Fruit fly (Drosophila melanogaster) whole organism, prepupa: ENCODE data around the gene CG4911.
A peak's percentile ranks its signal among the peaks of the same experiment; 100 is the strongest.

Source experiments
- Blimp-1 ChIP-seq: fragments of 200-800 bp; sonication (Bioruptor generic); optimal IDR thresholded peaks from 3 replicates; lab custom pipeline; 2017; ENCODE audit warnings: missing biosample characterization, missing genetic modification characterization, mild to moderate bottlenecking, moderate library complexity, missing genetic modification reagents
- CG10631 ChIP-seq: fragments of 200-800 bp; sonication (Bioruptor generic); optimal IDR thresholded peaks from 2 replicates; lab custom pipeline; 2016; ENCODE audit warnings: missing biosample characterization, missing genetic modification characterization
- CG11294 ChIP-seq: fragments of 200-800 bp; sonication (Bioruptor generic); IDR thresholded peaks from 2 replicates; pipeline ENCODE4 v1.3.6; 2022; ENCODE audit warnings: missing biosample characterization, missing genetic modification characterization
- CG11902 ChIP-seq: fragments of 200-800 bp; sonication (Bioruptor generic); optimal IDR thresholded peaks from 3 replicates; lab custom pipeline; 2016; ENCODE audit warnings: missing biosample characterization, missing genetic modification characterization
- CG16779 ChIP-seq: fragments of 200-800 bp; sonication (Bioruptor generic); optimal IDR thresholded peaks from 3 replicates; lab custom pipeline; 2017; ENCODE audit warnings: missing biosample characterization, mild to moderate bottlenecking, missing genetic modification characterization
- CG31627 ChIP-seq: fragments of 200-800 bp; sonication (Bioruptor generic); optimal IDR thresholded peaks from 3 replicates; lab custom pipeline; 2016; ENCODE audit warnings: missing biosample characterization, missing genetic modification characterization
- CG32006 ChIP-seq: fragments of 200-800 bp; sonication (Bioruptor generic); optimal IDR thresholded peaks from 3 replicates; lab custom pipeline; 2017; ENCODE audit warnings: missing biosample characterization, mild to moderate bottlenecking, missing genetic modification characterization
- CG34406 ChIP-seq: fragments of 200-800 bp; sonication (Bioruptor generic); optimal IDR thresholded peaks from 3 replicates; lab custom pipeline; 2016; ENCODE audit warnings: missing biosample characterization, missing genetic modification characterization
- CG4318 ChIP-seq: fragments of 200-800 bp; sonication (Bioruptor generic); optimal IDR thresholded peaks from 3 replicates; lab custom pipeline; 2017; ENCODE audit warnings: missing biosample characterization, mild to moderate bottlenecking, missing genetic modification characterization
- CG6163 ChIP-seq: fragments of 200-800 bp; sonication (Bioruptor generic); IDR thresholded peaks from 3 replicates; pipeline ENCODE4 v1.3.6; 2022; ENCODE audit warnings: missing biosample characterization, missing genetic modification characterization
- CG6276 ChIP-seq: fragments of 200-800 bp; sonication (Bioruptor generic); optimal IDR thresholded peaks from 2 replicates; lab custom pipeline; 2017; ENCODE audit warnings: missing biosample characterization, mild to moderate bottlenecking, missing genetic modification characterization
- CG6792 ChIP-seq: fragments of 200-800 bp; sonication (Bioruptor generic); optimal IDR thresholded peaks from 3 replicates; lab custom pipeline; 2016; ENCODE audit warnings: missing biosample characterization, missing genetic modification characterization
- CG6808 ChIP-seq: fragments of 200-800 bp; sonication (Bioruptor generic); optimal IDR thresholded peaks from 3 replicates; lab custom pipeline; 2017; ENCODE audit warnings: missing biosample characterization, missing genetic modification characterization, mild to moderate bottlenecking, moderate library complexity, missing genetic modification reagents
- CG9139 ChIP-seq: fragments of 200-800 bp; sonication (Bioruptor generic); optimal IDR thresholded peaks from 3 replicates; lab custom pipeline; 2017; ENCODE audit warnings: missing biosample characterization, mild to moderate bottlenecking, missing genetic modification characterization
- Eip75B ChIP-seq: fragments of 200-800 bp; sonication (Bioruptor generic); optimal IDR thresholded peaks from 3 replicates; lab custom pipeline; 2016; ENCODE audit warnings: missing biosample characterization, missing genetic modification characterization
- Ets96B ChIP-seq: fragments of 200-800 bp; optimal IDR thresholded peaks from 2 replicates; lab custom pipeline; 2019; ENCODE audit warnings: missing biosample characterization, mild to moderate bottlenecking, missing genetic modification characterization, moderate library complexity
- Gug ChIP-seq: fragments of 200-800 bp; sonication (Bioruptor generic); IDR thresholded peaks from 2 replicates; pipeline ENCODE4 v1.3.6; 2022; ENCODE audit warnings: missing biosample characterization, missing genetic modification characterization
- Hr4 ChIP-seq: fragments of 200-800 bp; sonication (Bioruptor generic); optimal IDR thresholded peaks from 3 replicates; lab custom pipeline; 2016; ENCODE audit warnings: missing biosample characterization, missing genetic modification characterization
- OdsH ChIP-seq: fragments of 200-800 bp; sonication (Bioruptor generic); optimal IDR thresholded peaks from 3 replicates; lab custom pipeline; 2016; ENCODE audit warnings: missing biosample characterization, missing genetic modification characterization
- Sox14 ChIP-seq: fragments of 200-800 bp; sonication (Bioruptor generic); optimal IDR thresholded peaks from 3 replicates; lab custom pipeline; 2016; ENCODE audit warnings: missing biosample characterization, missing genetic modification characterization
- achi ChIP-seq: fragments of 200-800 bp; sonication (Bioruptor generic); optimal IDR thresholded peaks from 3 replicates; lab custom pipeline; 2016; ENCODE audit warnings: missing biosample characterization, missing genetic modification characterization
- dsx ChIP-seq: fragments of 200-800 bp; optimal IDR thresholded peaks from 3 replicates; lab custom pipeline; 2019; ENCODE audit warnings: missing biosample characterization, mild to moderate bottlenecking, missing genetic modification characterization, moderate library complexity; ENCODE audit not compliant: poor library complexity, severe bottlenecking
- fkh ChIP-seq: fragments of 200-800 bp; sonication (Bioruptor generic); optimal IDR thresholded peaks from 3 replicates; lab custom pipeline; 2017; ENCODE audit warnings: missing biosample characterization, mild to moderate bottlenecking, missing genetic modification characterization, moderate library complexity
- lz ChIP-seq: fragments of 200-800 bp; sonication (Bioruptor generic); optimal IDR thresholded peaks from 3 replicates; lab custom pipeline; 2016; ENCODE audit warnings: missing biosample characterization, missing genetic modification characterization
- net ChIP-seq: fragments of 200-800 bp; sonication (Bioruptor generic); optimal IDR thresholded peaks from 3 replicates; lab custom pipeline; 2016; ENCODE audit warnings: missing biosample characterization, missing genetic modification characterization
- salr ChIP-seq, 2 experiments: fragments of 200-800 bp; sonication (Bioruptor generic); optimal IDR thresholded peaks; 3 replicates each; lab custom pipeline; 2016 to 2018; ENCODE audit warnings: missing biosample characterization in 2 of 2, missing genetic modification characterization in 2 of 2, mild to moderate bottlenecking in 1 of 2

CG4911 gene

dm6 chr3L:9023627-9024026, 48.9 kb downstream of the CG4911 start (continued):
- TF ChIP-seq dsx (no peak), Hr4 (GFP tag; lab: Kevin White, UChicago) (no peak), CG6792 (GFP tag; lab: Kevin White, UChicago) (no peak), OdsH (peak; percentile 9), Ets96B (tag; lab: Kevin White, UChicago) (no peak), CG11902 (GFP tag; lab: Kevin White, UChicago) (no peak), Eip75B (GFP tag; lab: Kevin White, UChicago) (no peak)

dm6 chr3L:9020436-9021370, 51.8 kb downstream of the CG4911 start:
- TF ChIP-seq fkh (peak; percentile 41), CG10631 (GFP tag; lab: Kevin White, UChicago) (peak; percentile 8), CG32006 (no peak)

- TF ChIP-seq CG16779 (tag; lab: Kevin White, UChicago) = no peak
- TF ChIP-seq CG9139 = no peak
- peak; percentile 24 for TF ChIP-seq fkh
These were observed 53.3 kb downstream of the CG4911 start, which contains the start of gene Doc2 for dm6 chr3L:9019196-9019662. TSS of gene Doc2 (minus strand) at chr3L:9019246.

- no peak for TF ChIP-seq dsx
- TF ChIP-seq achi (GFP tag; lab: Kevin White, UChicago) = no peak
- no peak for TF ChIP-seq Gug
- no peak for TF ChIP-seq Blimp-1 (GFP tag; lab: Kevin White, UChicago)
- TF ChIP-seq CG6808 (GFP tag; lab: Kevin White, UChicago) = no peak
- no peak for TF ChIP-seq CG9139
- no peak for TF ChIP-seq CG16779 (tag; lab: Kevin White, UChicago)
- TF ChIP-seq CG6163 = no peak
- TF ChIP-seq CG6276 (GFP tag; lab: Kevin White, UChicago) = no peak
- no peak for TF ChIP-seq salr (GFP tag; optimal IDR thresholded peaks at IDR 0.05; lab: Kevin White, UChicago)
- TF ChIP-seq net (GFP tag; lab: Kevin White, UChicago) = no peak
- no peak for TF ChIP-seq CG34406 (GFP tag; lab: Kevin White, UChicago)
- no peak for TF ChIP-seq CG4318
- no peak for TF ChIP-seq CG31627 (GFP tag; lab: Kevin White, UChicago)
- TF ChIP-seq Sox14 (GFP tag; lab: Kevin White, UChicago) = no peak
- no peak for TF ChIP-seq lz (GFP tag; lab: Kevin White, UChicago)
- TF ChIP-seq CG11294 (GFP tag; lab: Robert Waterston, UW) = no peak
- TF ChIP-seq CG10631 (GFP tag; lab: Kevin White, UChicago) = no peak
These were observed 55.1 kb downstream of the CG4911 start for dm6 chr3L:9017414-9017813.
